Worm (Caenorhabditis elegans) whole organism, L1 larva: ENCODE results near the gene srz-95.

Source experiments
- C34B4.2 ChIP-seq: sonication (generic microtip); optimal IDR thresholded peaks from 2 replicates; lab custom pipeline; 2017; ENCODE audit warnings: mild to moderate bottlenecking, missing genetic modification characterization, missing compliant biosample characterization
- Y116A8C.19 ChIP-seq: sonication (generic microtip); optimal IDR thresholded peaks from 2 replicates; lab custom pipeline; 2016; ENCODE audit warnings: missing compliant biosample characterization, missing genetic modification characterization, borderline replicate concordance
- aha-1 ChIP-seq: fragments of 150-350 bp; optimal IDR thresholded peaks from 2 replicates; lab custom pipeline; 2014; ENCODE audit warnings: missing biosample characterization, missing genetic modification characterization
- aly-2 ChIP-seq: fragments of 150-350 bp; optimal IDR thresholded peaks from 2 replicates; lab custom pipeline; 2014; ENCODE audit warnings: missing biosample characterization, missing genetic modification characterization
- ceh-63 ChIP-seq: fragments of 200-800 bp; sonication (Bioruptor generic); optimal IDR thresholded peaks from 2 replicates; lab custom pipeline; 2018; ENCODE audit warnings: mild to moderate bottlenecking, missing genetic modification characterization, missing compliant biosample characterization
- ceh-8 ChIP-seq: fragments of 200-800 bp; sonication (Bioruptor generic); optimal IDR thresholded peaks from 2 replicates; lab custom pipeline; 2018; ENCODE audit warnings: mild to moderate bottlenecking, missing genetic modification characterization, moderate library complexity, missing compliant biosample characterization
- ceh-82 ChIP-seq, 3 experiments: fragments of 150-350 bp in 1 of 3; sonication (generic microtip) in 2 of 3; optimal IDR thresholded peaks; 2 replicates each; lab custom pipeline; 2014 to 2017; ENCODE audit warnings: missing biosample characterization in 3 of 3, missing genetic modification characterization in 3 of 3
- ceh-88 ChIP-seq: fragments of 200-800 bp; sonication (Bioruptor generic); IDR thresholded peaks from 2 replicates; pipeline ENCODE4 v1.3.6; 2022; ENCODE audit warnings: missing genetic modification characterization, missing compliant biosample characterization
- dpl-1 ChIP-seq, 3 experiments: fragments of 150-350 bp in 2 of 3; sonication (generic microtip) in 1 of 3; optimal IDR thresholded peaks; 2 replicates each; lab custom pipeline; 2014 to 2017; ENCODE audit warnings: missing biosample characterization in 3 of 3, missing genetic modification characterization in 3 of 3, missing genetic modification reagents in 3 of 3
- efl-1 ChIP-seq, 4 experiments: fragments of 150-350 bp; optimal IDR thresholded peaks in 3 of 4; peaks in 1 of 4; 1 replicate in 1 of 4; 2 replicates in 3 of 4; lab custom pipeline; 2014; ENCODE audit warnings: missing biosample characterization in 2 of 4, missing genetic modification characterization in 2 of 4, missing genetic modification reagents in 2 of 4
- egl-27 ChIP-seq, 2 experiments: fragments of 150-350 bp in 1 of 2; sonication (generic microtip); optimal IDR thresholded peaks; 3 replicates each; lab custom pipeline; 2017 to 2018; ENCODE audit warnings: missing biosample characterization in 2 of 2, missing genetic modification characterization in 2 of 2, missing genetic modification reagents in 2 of 2
- elt-2 ChIP-seq: sonication (generic microtip); optimal IDR thresholded peaks from 2 replicates; lab custom pipeline; 2016; ENCODE audit warnings: missing genetic modification characterization, mild to moderate bottlenecking, inconsistent platforms, missing compliant biosample characterization, missing genetic modification reagents
- ets-5 ChIP-seq: fragments of 200-800 bp; sonication (Bioruptor generic); IDR thresholded peaks from 2 replicates; pipeline ENCODE4 v1.3.6; 2022; ENCODE audit warnings: missing genetic modification characterization, missing compliant biosample characterization
- fkh-8 ChIP-seq: sonication (generic microtip); optimal IDR thresholded peaks from 2 replicates; lab custom pipeline; 2016; ENCODE audit warnings: mild to moderate bottlenecking, missing genetic modification characterization, missing compliant biosample characterization
- grh-1 ChIP-seq: fragments of 200-800 bp; sonication (Bioruptor generic); IDR thresholded peaks from 2 replicates; pipeline ENCODE4 v1.3.6; 2022; ENCODE audit warnings: missing genetic modification reagents, missing genetic modification characterization, missing compliant biosample characterization
- hlh-17 ChIP-seq: fragments of 200-800 bp; sonication (Bioruptor generic); optimal IDR thresholded peaks from 2 replicates; lab custom pipeline; 2018; ENCODE audit warnings: missing genetic modification characterization, mild to moderate bottlenecking, missing compliant biosample characterization, moderate library complexity, borderline replicate concordance
- hlh-4 ChIP-seq: sonication (generic microtip); optimal IDR thresholded peaks from 2 replicates; lab custom pipeline; 2016; ENCODE audit warnings: mild to moderate bottlenecking, missing genetic modification characterization, missing compliant biosample characterization
- isw-1 ChIP-seq: fragments of 200-800 bp; sonication (Bioruptor generic); IDR thresholded peaks from 2 replicates; pipeline ENCODE4 v1.3.6; 2022; ENCODE audit warnings: missing genetic modification characterization, missing compliant biosample characterization
- jun-1 ChIP-seq: fragments of 150-350 bp; optimal IDR thresholded peaks from 2 replicates; lab custom pipeline; 2014; ENCODE audit warnings: missing biosample characterization, missing genetic modification reagents, missing genetic modification characterization
- lin-15B ChIP-seq: fragments of 150-350 bp; sonication (generic microtip); optimal IDR thresholded peaks from 3 replicates; lab custom pipeline; 2014; ENCODE audit warnings: missing biosample characterization, missing genetic modification characterization
- lin-35 ChIP-seq, 2 experiments: fragments of 150-350 bp; optimal IDR thresholded peaks; 2 replicates each; lab custom pipeline; 2014; ENCODE audit warnings: missing biosample characterization in 2 of 2, missing genetic modification characterization in 2 of 2, missing genetic modification reagents in 2 of 2
- lin-39 ChIP-seq: fragments of 150-350 bp; optimal IDR thresholded peaks from 2 replicates; lab custom pipeline; 2014; ENCODE audit warnings: missing biosample characterization, missing genetic modification reagents, missing genetic modification characterization
- lir-3 ChIP-seq: sonication (generic microtip); optimal IDR thresholded peaks from 2 replicates; lab custom pipeline; 2016; ENCODE audit warnings: mild to moderate bottlenecking, missing genetic modification characterization, moderate library complexity, missing compliant biosample characterization; ENCODE audit not compliant: poor library complexity
- mab-9 ChIP-seq: fragments of 200-800 bp; sonication (Bioruptor generic); IDR thresholded peaks from 2 replicates; pipeline ENCODE4 v1.3.6; 2022; ENCODE audit warnings: missing genetic modification reagents, missing genetic modification characterization, missing compliant biosample characterization
- mdl-1 ChIP-seq, 2 experiments: fragments of 150-350 bp; optimal IDR thresholded peaks; 2 replicates each; lab custom pipeline; 2014 to 2017; ENCODE audit warnings: missing biosample characterization in 2 of 2, missing genetic modification characterization in 2 of 2, inconsistent platforms in 1 of 2
- mef-2 ChIP-seq: fragments of 150-350 bp; optimal IDR thresholded peaks from 2 replicates; lab custom pipeline; 2014; ENCODE audit warnings: missing biosample characterization, missing genetic modification characterization
- mep-1 ChIP-seq: fragments of 150-350 bp; optimal IDR thresholded peaks from 2 replicates; lab custom pipeline; 2014; ENCODE audit warnings: missing biosample characterization, missing genetic modification characterization
- nhr-11 ChIP-seq: fragments of 150-350 bp; optimal IDR thresholded peaks from 2 replicates; lab custom pipeline; 2014; ENCODE audit warnings: missing biosample characterization, missing genetic modification characterization
- nhr-19 ChIP-seq: fragments of 200-800 bp; sonication (Bioruptor generic); conservative IDR thresholded peaks from 2 replicates; pipeline ENCODE4 v1.3.6; 2022; ENCODE audit warnings: missing genetic modification characterization, missing compliant biosample characterization
- nhr-20 ChIP-seq: sonication (generic microtip); optimal IDR thresholded peaks from 2 replicates; lab custom pipeline; 2016; ENCODE audit warnings: mild to moderate bottlenecking, missing genetic modification characterization, missing compliant biosample characterization
- nhr-76 ChIP-seq: sonication (generic microtip); optimal IDR thresholded peaks from 2 replicates; lab custom pipeline; 2017; ENCODE audit warnings: missing biosample characterization, missing genetic modification characterization
- nhr-77 ChIP-seq: fragments of 150-350 bp; optimal IDR thresholded peaks from 2 replicates; lab custom pipeline; 2014; ENCODE audit warnings: missing biosample characterization, missing genetic modification characterization
- nhr-84 ChIP-seq: sonication (generic microtip); optimal IDR thresholded peaks from 2 replicates; lab custom pipeline; 2017; ENCODE audit warnings: missing biosample characterization, missing genetic modification characterization
- pag-3 ChIP-seq: sonication (generic microtip); optimal IDR thresholded peaks from 2 replicates; lab custom pipeline; 2017; ENCODE audit warnings: missing genetic modification characterization, mild to moderate bottlenecking, missing compliant biosample characterization, antibody characterized with exemption, borderline replicate concordance; ENCODE audit not compliant: insufficient read depth
- pax-3 ChIP-seq: fragments of 200-800 bp; sonication (Bioruptor generic); optimal IDR thresholded peaks from 2 replicates; lab custom pipeline; 2018; ENCODE audit warnings: mild to moderate bottlenecking, missing genetic modification characterization, moderate library complexity, missing compliant biosample characterization
- skn-1 ChIP-seq: fragments of 150-350 bp; optimal IDR thresholded peaks from 2 replicates; lab custom pipeline; 2014; ENCODE audit warnings: missing biosample characterization, missing genetic modification characterization
- snpc-4 ChIP-seq: fragments of 150-350 bp; optimal IDR thresholded peaks from 2 replicates; lab custom pipeline; 2014; ENCODE audit warnings: missing biosample characterization, missing genetic modification characterization
- snu-23 ChIP-seq: sonication (generic microtip); optimal IDR thresholded peaks from 2 replicates; lab custom pipeline; 2016; ENCODE audit warnings: missing genetic modification characterization, missing compliant biosample characterization
- sox-4 ChIP-seq: sonication (generic microtip); optimal IDR thresholded peaks from 2 replicates; lab custom pipeline; 2016; ENCODE audit warnings: missing genetic modification characterization, missing compliant biosample characterization
- sptf-1 ChIP-seq: fragments of 150-350 bp; optimal IDR thresholded peaks from 2 replicates; lab custom pipeline; 2014; ENCODE audit warnings: missing biosample characterization, missing genetic modification characterization
- sup-37 ChIP-seq: fragments of 200-800 bp; sonication (Bioruptor generic); optimal IDR thresholded peaks from 2 replicates; lab custom pipeline; 2018; ENCODE audit warnings: mild to moderate bottlenecking, missing genetic modification characterization, missing compliant biosample characterization
- tlp-1 ChIP-seq: fragments of 150-350 bp; optimal IDR thresholded peaks from 2 replicates; lab custom pipeline; 2014; ENCODE audit warnings: missing biosample characterization, missing genetic modification characterization
- unc-30 ChIP-seq: sonication (generic microtip); optimal IDR thresholded peaks from 2 replicates; lab custom pipeline; 2017; ENCODE audit warnings: missing biosample characterization, missing genetic modification characterization
- unc-62 ChIP-seq: fragments of 150-350 bp; optimal IDR thresholded peaks from 2 replicates; lab custom pipeline; 2014; ENCODE audit warnings: missing biosample characterization, missing genetic modification reagents, missing genetic modification characterization
- unc-86 ChIP-seq: sonication (generic microtip); optimal IDR thresholded peaks from 2 replicates; lab custom pipeline; 2016; ENCODE audit warnings: missing genetic modification characterization, missing compliant biosample characterization
- unc-98 ChIP-seq: fragments of 200-800 bp; sonication (Bioruptor generic); IDR thresholded peaks from 2 replicates; pipeline ENCODE4 v1.3.6; 2022; ENCODE audit warnings: missing genetic modification characterization, missing compliant biosample characterization
- zip-4 ChIP-seq: fragments of 200-800 bp; sonication (Bioruptor generic); optimal IDR thresholded peaks from 2 replicates; lab custom pipeline; 2018; ENCODE audit warnings: mild to moderate bottlenecking, missing genetic modification characterization, moderate library complexity, missing compliant biosample characterization
- ztf-11 ChIP-seq, 2 experiments: sonication (generic microtip); optimal IDR thresholded peaks; 2 replicates each; lab custom pipeline; 2016 to 2017; ENCODE audit warnings: missing genetic modification characterization in 2 of 2, missing biosample characterization in 1 of 2, missing compliant biosample characterization in 1 of 2

srz-95 gene

ce11 chrV:16980368-16980767, 11.5 kb upstream of the srz-95 start, which contains the start of gene srz-54:
TSS of gene srz-54 (plus strand) at chrV:16980668.
- no peak for TF ChIP-seq hlh-17 (GFP tag; lab: Kevin White, UChicago)
- no peak for TF ChIP-seq unc-62
- no peak for TF ChIP-seq nhr-20 (tag; lab: Kevin White, UChicago)
- TF ChIP-seq Y116A8C.19 (tag; lab: Kevin White, UChicago): no peak
- TF ChIP-seq ceh-63: no peak
- TF ChIP-seq ceh-8 (GFP tag; lab: Kevin White, UChicago): no peak
- no peak for TF ChIP-seq unc-86 (tag; lab: Kevin White, UChicago)
- TF ChIP-seq zip-4 (GFP tag; lab: Kevin White, UChicago): no peak
- no peak for TF ChIP-seq mef-2 (tag; lab: Kevin White, UChicago)
- TF ChIP-seq sptf-1 (tag; lab: Kevin White, UChicago): no peak
- TF ChIP-seq sox-4 (tag; lab: Kevin White, UChicago): no peak
- no peak for TF ChIP-seq aly-2 (tag; lab: Kevin White, UChicago)
- no peak for TF ChIP-seq grh-1
- no peak for TF ChIP-seq lir-3
- TF ChIP-seq unc-98: no peak
- no peak for TF ChIP-seq ets-5
- no peak for TF ChIP-seq unc-30
- TF ChIP-seq ceh-82 (tag; optimal IDR thresholded peaks at IDR 0.05; lab: Kevin White, UChicago): no peak
- no peak for TF ChIP-seq jun-1

ce11 chrV:16987035-16987434, 4.8 kb upstream of the srz-95 start, which contains the start of gene Y102A5C.40:
TSS of gene Y102A5C.40 (minus strand) at chrV:16987135.
- TF ChIP-seq fkh-8 (tag; lab: Kevin White, UChicago) (no peak), egl-27 (tag; optimal IDR thresholded peaks at IDR 0.05; lab: Kevin White, UChicago) (no peak), pax-3 (no peak), mep-1 (tag; lab: Kevin White, UChicago) (no peak), nhr-84 (tag; lab: Kevin White, UChicago) (no peak), sup-37 (GFP tag; lab: Kevin White, UChicago) (no peak), nhr-19 (GFP tag; lab: Robert Waterston, UW) (no peak), snu-23 (GFP tag; lab: Kevin White, UChicago) (no peak), aha-1 (tag; lab: Kevin White, UChicago) (no peak), pag-3 (tag; lab: Kevin White, UChicago) (no peak), nhr-11 (tag; lab: Kevin White, UChicago) (no peak), C34B4.2 (tag; lab: Kevin White, UChicago) (no peak), lin-39 (tag; lab: Kevin White, UChicago) (no peak), mab-9 (no peak), tlp-1 (no peak), efl-1 (optimal IDR thresholded peaks at IDR 0.05; lab: Kevin White, UChicago) (no peak), efl-1 (GFP tag; optimal IDR thresholded peaks at IDR 0.05 in 1 of 2; lab: Kevin White, UChicago) (no peak), snpc-4 (tag; lab: Kevin White, UChicago) (no peak), ceh-63 (no peak)

DNA sequence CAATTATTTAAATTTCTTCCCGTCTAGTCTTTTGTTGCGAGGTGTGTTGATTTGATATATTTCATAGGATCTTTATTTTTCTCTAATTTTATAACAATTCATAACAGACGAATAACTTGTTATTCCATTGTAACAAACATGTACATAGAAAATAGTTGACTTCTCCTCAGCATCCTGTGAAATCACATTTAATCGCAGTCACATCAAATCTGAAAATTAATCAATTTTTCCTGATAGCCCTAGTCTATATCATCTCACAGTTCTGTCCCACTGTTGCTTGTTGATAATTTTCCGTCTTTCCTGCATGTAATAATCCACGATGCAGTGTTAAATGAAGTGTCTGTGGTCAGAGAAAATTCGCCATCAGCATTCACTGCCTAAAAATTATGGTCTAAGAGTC, 4.1 kb upstream of the srz-95 start:
- TF ChIP-seq unc-98 (no peak), skn-1 (no peak), lin-39 (tag; lab: Kevin White, UChicago) (no peak), lin-35 (GFP tag; optimal IDR thresholded peaks at IDR 0.05; lab: Kevin White, UChicago) (no peak), ceh-88 (GFP tag; lab: Robert Waterston, UW) (no peak), pag-3 (tag; lab: Kevin White, UChicago) (no peak), mdl-1 (tag; optimal IDR thresholded peaks at IDR 0.05; lab: Kevin White, UChicago) (no peak), hlh-4 (tag; lab: Kevin White, UChicago) (no peak), ztf-11 (tag; optimal IDR thresholded peaks at IDR 0.05; lab: Kevin White, UChicago) (no peak), dpl-1 (GFP tag; optimal IDR thresholded peaks at IDR 0.05; lab: Kevin White, UChicago) (no peak), isw-1 (GFP tag; lab: Robert Waterston, UW) (no peak), nhr-20 (tag; lab: Kevin White, UChicago) (no peak), nhr-76 (tag; lab: Kevin White, UChicago) (no peak), lin-15B (tag; lab: Kevin White, UChicago) (no peak), nhr-77 (no peak), elt-2 (tag; lab: Kevin White, UChicago) (no peak), lir-3 (no peak)
